Worm (Caenorhabditis elegans) whole organism, L3 larva: ENCODE data around the gene T20B3.14.

Source experiments
- egl-27 ChIP-seq: sonication (generic microtip); optimal IDR thresholded peaks from 4 replicates; lab custom pipeline; 2017; ENCODE audit warnings: missing biosample characterization, missing genetic modification reagents, missing genetic modification characterization
- nhr-25 ChIP-seq: sonication (generic microtip); optimal IDR thresholded peaks from 2 replicates; lab custom pipeline; 2017; ENCODE audit warnings: missing biosample characterization, missing genetic modification characterization

DNA sequence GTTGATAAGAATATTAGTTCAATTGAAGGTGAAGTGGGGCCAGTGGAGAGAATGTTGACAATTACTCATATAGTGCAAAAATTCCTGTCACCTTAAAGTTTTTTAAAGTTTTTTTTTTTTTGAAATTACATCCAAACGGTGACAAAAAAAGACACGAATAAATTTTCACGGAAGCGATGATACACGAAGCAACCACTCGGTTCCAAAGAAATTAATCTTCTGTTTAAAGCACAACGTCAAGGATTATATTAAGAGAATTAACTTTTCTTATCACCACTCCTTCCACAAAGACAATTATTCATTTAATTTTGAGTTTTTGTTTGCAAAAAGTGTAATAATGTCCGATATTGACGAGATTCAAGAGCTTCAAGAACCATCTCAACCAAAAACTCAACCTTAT lies 44.3 kb upstream of the T20B3.14 start, which contains the start of gene clec-28:
- no peak for TF ChIP-seq egl-27
- no peak for TF ChIP-seq nhr-25 (tag; lab: Kevin White, UChicago)
